Fruit fly (Drosophila melanogaster) whole organism, embryonic: ENCODE measurements around the gene CG8034.
A peak's percentile ranks its signal among the peaks of the same experiment; 100 is the strongest.

Experiments
- Ada2b ChIP-seq: fragments of 200-800 bp; sonication (Bioruptor generic); IDR thresholded peaks from 2 replicates; pipeline ENCODE4 v1.3.6; 2022; ENCODE audit warnings: missing biosample characterization, missing genetic modification characterization
- Bgb ChIP-seq: fragments of 200-800 bp; sonication (Bioruptor generic); IDR thresholded peaks from 2 replicates; pipeline ENCODE4 v1.3.6; 2022; ENCODE audit warnings: missing biosample characterization, missing genetic modification characterization; ENCODE audit not compliant: partially characterized antibody
- CG12155 ChIP-seq: fragments of 200-800 bp; sonication (Bioruptor generic); optimal IDR thresholded peaks from 3 replicates; lab custom pipeline; 2016; ENCODE audit warnings: missing biosample characterization, missing genetic modification characterization
- CG1233 ChIP-seq: fragments of 200-800 bp; sonication (Bioruptor generic); optimal IDR thresholded peaks from 4 replicates; lab custom pipeline; 2018; ENCODE audit warnings: missing biosample characterization, mild to moderate bottlenecking, missing genetic modification characterization
- CG15601 ChIP-seq: fragments of 200-800 bp; sonication (Bioruptor generic); optimal IDR thresholded peaks from 3 replicates; lab custom pipeline; 2019; ENCODE audit warnings: missing biosample characterization, mild to moderate bottlenecking, missing genetic modification characterization, moderate library complexity
- CG1603 ChIP-seq: fragments of 200-800 bp; sonication (Bioruptor generic); optimal IDR thresholded peaks from 2 replicates; lab custom pipeline; 2019; ENCODE audit warnings: missing biosample characterization, mild to moderate bottlenecking, missing genetic modification characterization, moderate library complexity
- CG1647 ChIP-seq: fragments of 200-800 bp; sonication (Bioruptor generic); optimal IDR thresholded peaks from 3 replicates; lab custom pipeline; 2016; ENCODE audit warnings: missing biosample characterization, missing genetic modification characterization
- CG17361 ChIP-seq: fragments of 200-800 bp; sonication (Bioruptor generic); IDR thresholded peaks from 3 replicates; pipeline ENCODE4 v1.3.6; 2022; ENCODE audit warnings: missing biosample characterization, missing genetic modification characterization
- CG17829 ChIP-seq: fragments of 200-800 bp; optimal IDR thresholded peaks from 2 replicates; lab custom pipeline; 2019; ENCODE audit warnings: missing biosample characterization, mild to moderate bottlenecking, missing genetic modification characterization, moderate library complexity
- CG2199 ChIP-seq: fragments of 200-800 bp; sonication (Bioruptor generic); IDR thresholded peaks from 3 replicates; pipeline ENCODE4 v1.3.6; 2022; ENCODE audit warnings: missing biosample characterization, missing genetic modification characterization
- CG2875 ChIP-seq: fragments of 200-800 bp; sonication (Bioruptor generic); optimal IDR thresholded peaks from 2 replicates; lab custom pipeline; 2017; ENCODE audit warnings: missing biosample characterization, mild to moderate bottlenecking, missing genetic modification characterization, missing genetic modification reagents
- CG3281 ChIP-seq: fragments of 200-800 bp; sonication (Bioruptor generic); optimal IDR thresholded peaks from 3 replicates; lab custom pipeline; 2017; ENCODE audit warnings: missing biosample characterization, mild to moderate bottlenecking, missing genetic modification characterization
- CG33557 ChIP-seq: fragments of 200-800 bp; sonication (Bioruptor generic); optimal IDR thresholded peaks from 2 replicates; lab custom pipeline; 2019; ENCODE audit warnings: missing biosample characterization, mild to moderate bottlenecking, missing genetic modification characterization, moderate library complexity
- CG8281 ChIP-seq: fragments of 200-800 bp; sonication (Bioruptor generic); optimal IDR thresholded peaks from 2 replicates; lab custom pipeline; 2018; ENCODE audit warnings: missing biosample characterization, mild to moderate bottlenecking, missing genetic modification characterization, moderate library complexity
- CG8290 ChIP-seq, 3 experiments: fragments of 200-800 bp; sonication (Bioruptor generic); optimal IDR thresholded peaks; 2 replicates each; lab custom pipeline; 2016 to 2019; ENCODE audit warnings: missing biosample characterization in 3 of 3, missing genetic modification characterization in 3 of 3, mild to moderate bottlenecking in 2 of 3, moderate library complexity in 1 of 3
- CG9727 ChIP-seq: fragments of 200-800 bp; sonication (Bioruptor generic); optimal IDR thresholded peaks from 3 replicates; lab custom pipeline; 2017; ENCODE audit warnings: missing biosample characterization, mild to moderate bottlenecking, missing genetic modification characterization
- CG9817 ChIP-seq: fragments of 200-800 bp; sonication (Bioruptor generic); optimal IDR thresholded peaks from 2 replicates; lab custom pipeline; 2018; ENCODE audit warnings: missing biosample characterization, mild to moderate bottlenecking, missing genetic modification characterization, moderate library complexity
- CTCF ChIP-seq: fragments of 200-800 bp; sonication (Bioruptor generic); optimal IDR thresholded peaks from 2 replicates; lab custom pipeline; 2017; ENCODE audit warnings: missing biosample characterization, mild to moderate bottlenecking, missing genetic modification characterization, moderate library complexity
- CrebB ChIP-seq: fragments of 200-800 bp; sonication (Bioruptor generic); optimal IDR thresholded peaks from 3 replicates; lab custom pipeline; 2018; ENCODE audit warnings: missing biosample characterization, mild to moderate bottlenecking, missing genetic modification characterization
- Dek ChIP-seq: fragments of 200-800 bp; sonication (Bioruptor generic); optimal IDR thresholded peaks from 3 replicates; lab custom pipeline; 2019; ENCODE audit warnings: missing biosample characterization, mild to moderate bottlenecking, missing genetic modification characterization, moderate library complexity
- Dref ChIP-seq: fragments of 200-800 bp; sonication (Bioruptor generic); IDR thresholded peaks from 2 replicates; pipeline ENCODE4 v1.3.6; 2022; ENCODE audit warnings: missing biosample characterization, missing genetic modification characterization
- Fer3 ChIP-seq: fragments of 200-800 bp; sonication (Bioruptor generic); optimal IDR thresholded peaks from 2 replicates; lab custom pipeline; 2018; ENCODE audit warnings: missing biosample characterization, mild to moderate bottlenecking, missing genetic modification characterization, moderate library complexity
- HLH4C ChIP-seq: fragments of 200-800 bp; sonication (Bioruptor generic); IDR thresholded peaks from 3 replicates; pipeline ENCODE4 v1.3.6; 2022; ENCODE audit warnings: missing biosample characterization, missing genetic modification characterization; ENCODE audit not compliant: partially characterized antibody
- HmgZ ChIP-seq: fragments of 200-800 bp; sonication (Bioruptor generic); optimal IDR thresholded peaks from 2 replicates; lab custom pipeline; 2018; ENCODE audit warnings: missing biosample characterization, mild to moderate bottlenecking, missing genetic modification characterization
- Hmr ChIP-seq: fragments of 200-800 bp; sonication (Bioruptor generic); optimal IDR thresholded peaks from 3 replicates; lab custom pipeline; 2017; ENCODE audit warnings: mild to moderate bottlenecking, missing biosample characterization, missing genetic modification reagents, missing genetic modification characterization
- Max ChIP-seq: fragments of 200-800 bp; sonication (Bioruptor generic); optimal IDR thresholded peaks from 2 replicates; lab custom pipeline; 2016; ENCODE audit warnings: missing biosample characterization, mild to moderate bottlenecking, missing genetic modification characterization
- Meics ChIP-seq: fragments of 200-800 bp; sonication (Bioruptor generic); optimal IDR thresholded peaks from 2 replicates; lab custom pipeline; 2017; ENCODE audit warnings: missing biosample characterization, mild to moderate bottlenecking, missing genetic modification characterization
- Nf-YA ChIP-seq: fragments of 200-800 bp; sonication (Bioruptor generic); IDR thresholded peaks from 2 replicates; pipeline ENCODE4 v1.3.6; 2022; ENCODE audit warnings: missing biosample characterization, missing genetic modification characterization
- Pdp1 ChIP-seq, 2 experiments: fragments of 200-800 bp; sonication (Bioruptor generic); optimal IDR thresholded peaks; 3 replicates each; lab custom pipeline; 2016; ENCODE audit warnings: missing biosample characterization in 2 of 2, missing genetic modification characterization in 2 of 2, mild to moderate bottlenecking in 1 of 2, moderate library complexity in 1 of 2
- Sox100B ChIP-seq: fragments of 200-800 bp; sonication (Bioruptor generic); optimal IDR thresholded peaks from 3 replicates; lab custom pipeline; 2018; ENCODE audit warnings: missing biosample characterization, mild to moderate bottlenecking, missing genetic modification characterization
- Sox102F ChIP-seq: fragments of 200-800 bp; sonication (Bioruptor generic); optimal IDR thresholded peaks from 2 replicates; lab custom pipeline; 2018; ENCODE audit warnings: missing biosample characterization, mild to moderate bottlenecking, missing genetic modification characterization, moderate library complexity
- Spps ChIP-seq: fragments of 200-800 bp; sonication (Bioruptor generic); optimal IDR thresholded peaks from 2 replicates; lab custom pipeline; 2018; ENCODE audit warnings: missing biosample characterization, mild to moderate bottlenecking, missing genetic modification characterization
- Xbp1 ChIP-seq: fragments of 200-800 bp; sonication (Bioruptor generic); optimal IDR thresholded peaks from 3 replicates; lab custom pipeline; 2016; ENCODE audit warnings: missing biosample characterization, mild to moderate bottlenecking, missing genetic modification characterization
- cad ChIP-seq: fragments of >200 bp; optimal IDR thresholded peaks from 2 replicates; lab custom pipeline; 2017; ENCODE audit warnings: missing biosample characterization, missing genetic modification characterization
- crc ChIP-seq: fragments of 200-800 bp; sonication (Bioruptor generic); optimal IDR thresholded peaks from 2 replicates; lab custom pipeline; 2016; ENCODE audit warnings: missing biosample characterization, missing genetic modification characterization
- emc ChIP-seq: fragments of 200-800 bp; sonication (Bioruptor generic); optimal IDR thresholded peaks from 2 replicates; lab custom pipeline; 2016; ENCODE audit warnings: missing biosample characterization, missing genetic modification characterization
- esg ChIP-seq: fragments of 200-800 bp; sonication (Bioruptor generic); conservative IDR thresholded peaks from 2 replicates; pipeline ENCODE4 v1.3.6; 2022; ENCODE audit warnings: missing biosample characterization, missing genetic modification characterization
- fd64A ChIP-seq: fragments of 200-800 bp; sonication (Bioruptor generic); optimal IDR thresholded peaks from 3 replicates; lab custom pipeline; 2018; ENCODE audit warnings: missing biosample characterization, mild to moderate bottlenecking, missing genetic modification characterization
- gcm ChIP-seq: fragments of 200-800 bp; sonication (Bioruptor generic); optimal IDR thresholded peaks from 2 replicates; lab custom pipeline; 2019; ENCODE audit warnings: missing biosample characterization, mild to moderate bottlenecking, missing genetic modification characterization, moderate library complexity
- hth ChIP-seq: fragments of >200 bp; optimal IDR thresholded peaks from 2 replicates; lab custom pipeline; 2017; ENCODE audit warnings: inconsistent platforms
- jumu ChIP-seq: fragments of 200-800 bp; sonication (Bioruptor generic); optimal IDR thresholded peaks from 3 replicates; lab custom pipeline; 2016; ENCODE audit warnings: missing biosample characterization, missing genetic modification characterization
- klu ChIP-seq: fragments of 200-800 bp; sonication (Bioruptor generic); IDR thresholded peaks from 2 replicates; pipeline ENCODE4 v1.3.6; 2022; ENCODE audit warnings: missing biosample characterization, missing genetic modification characterization
- nau ChIP-seq: fragments of 200-800 bp; sonication (Bioruptor generic); optimal IDR thresholded peaks from 3 replicates; lab custom pipeline; 2017; ENCODE audit warnings: missing biosample characterization, mild to moderate bottlenecking, missing genetic modification characterization, missing genetic modification reagents
- pita ChIP-seq: fragments of 200-800 bp; sonication (Bioruptor generic); optimal IDR thresholded peaks from 2 replicates; lab custom pipeline; 2017; ENCODE audit warnings: missing biosample characterization, mild to moderate bottlenecking, missing genetic modification characterization
- pzg ChIP-seq: fragments of 200-800 bp; sonication (Bioruptor generic); optimal IDR thresholded peaks from 3 replicates; lab custom pipeline; 2018; ENCODE audit warnings: missing biosample characterization, mild to moderate bottlenecking, missing genetic modification characterization, moderate library complexity
- scrt ChIP-seq: fragments of 200-800 bp; sonication (Bioruptor generic); optimal IDR thresholded peaks from 2 replicates; lab custom pipeline; 2018; ENCODE audit warnings: missing biosample characterization, mild to moderate bottlenecking, missing genetic modification characterization, moderate library complexity
- sqz ChIP-seq: fragments of 200-800 bp; sonication (Bioruptor generic); optimal IDR thresholded peaks from 3 replicates; lab custom pipeline; 2018; ENCODE audit warnings: missing biosample characterization, mild to moderate bottlenecking, missing genetic modification characterization
- zf30C ChIP-seq: fragments of 200-800 bp; sonication (Bioruptor generic); optimal IDR thresholded peaks from 3 replicates; lab custom pipeline; 2018; ENCODE audit warnings: missing biosample characterization, mild to moderate bottlenecking, missing genetic modification characterization

CG8034 gene

DNA sequence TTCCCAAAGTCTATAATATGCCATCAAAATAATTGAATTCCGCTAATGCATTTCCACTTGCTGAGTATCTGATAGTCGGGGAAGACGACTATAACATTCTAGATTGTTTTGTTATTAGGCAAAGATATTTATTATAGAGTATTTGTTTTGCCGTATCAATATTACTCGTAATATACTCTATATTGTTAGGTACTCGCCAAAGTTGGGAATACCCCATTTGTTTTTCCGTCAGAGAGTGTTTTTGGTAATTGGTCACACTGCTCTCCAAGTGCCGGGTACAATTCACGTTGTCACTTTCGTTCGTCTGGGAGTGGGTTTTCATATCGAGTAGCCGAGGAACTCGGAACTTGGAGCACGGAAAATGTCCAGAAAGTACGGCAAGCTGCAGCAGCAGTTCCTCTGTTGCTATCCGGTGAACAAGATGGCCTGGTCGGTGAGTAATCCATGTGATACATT is 54.6 kb downstream of the CG8034 start, which contains the start of gene CG7889 (continued):
- TF ChIP-seq CG1233 (GFP tag; lab: Kevin White, UChicago) (peak; percentile 22), CG17829 (tag; lab: Kevin White, UChicago) (peak; percentile 37), pzg (GFP tag; lab: Kevin White, UChicago) (peak; percentile 45), scrt (GFP tag; lab: Kevin White, UChicago) (peak; percentile 43), CG1647 (GFP tag; lab: Kevin White, UChicago) (peak; percentile 6), nau (GFP tag; lab: Kevin White, UChicago) (no peak), Spps (tag; lab: Kevin White, UChicago) (no peak), cad (GFP tag; lab: Kevin White, UChicago) (no peak), Ada2b (GFP tag; lab: Robert Waterston, UW) (no peak), crc (GFP tag; lab: Kevin White, UChicago) (no peak), Max (GFP tag; lab: Kevin White, UChicago) (peak; percentile 39), Dek (no peak), Sox100B (GFP tag; lab: Kevin White, UChicago) (peak; percentile 34), CG9727 (GFP tag; lab: Kevin White, UChicago) (peak; percentile 22), HmgZ (tag; lab: Kevin White, UChicago) (peak; percentile 12), Xbp1 (GFP tag; lab: Kevin White, UChicago) (no peak), CG12155 (GFP tag; lab: Kevin White, UChicago) (peak; percentile 47), Nf-YA (GFP tag; lab: Robert Waterston, UW) (no peak), Dref (no peak), CG8290 (GFP tag; optimal IDR thresholded peaks at IDR 0.05; lab: Kevin White, UChicago) (peak; percentile 36), CG8290 (tag; optimal IDR thresholded peaks at IDR 0.05; lab: Kevin White, UChicago) (peak in 1 of 2 experiments; percentile 76), Meics (GFP tag; lab: Kevin White, UChicago) (peak; percentile 84), emc (no peak), Sox102F (GFP tag; lab: Kevin White, UChicago) (no peak), CG1603 (tag; lab: Kevin White, UChicago) (peak; percentile 64), CrebB (no peak)

DNA sequence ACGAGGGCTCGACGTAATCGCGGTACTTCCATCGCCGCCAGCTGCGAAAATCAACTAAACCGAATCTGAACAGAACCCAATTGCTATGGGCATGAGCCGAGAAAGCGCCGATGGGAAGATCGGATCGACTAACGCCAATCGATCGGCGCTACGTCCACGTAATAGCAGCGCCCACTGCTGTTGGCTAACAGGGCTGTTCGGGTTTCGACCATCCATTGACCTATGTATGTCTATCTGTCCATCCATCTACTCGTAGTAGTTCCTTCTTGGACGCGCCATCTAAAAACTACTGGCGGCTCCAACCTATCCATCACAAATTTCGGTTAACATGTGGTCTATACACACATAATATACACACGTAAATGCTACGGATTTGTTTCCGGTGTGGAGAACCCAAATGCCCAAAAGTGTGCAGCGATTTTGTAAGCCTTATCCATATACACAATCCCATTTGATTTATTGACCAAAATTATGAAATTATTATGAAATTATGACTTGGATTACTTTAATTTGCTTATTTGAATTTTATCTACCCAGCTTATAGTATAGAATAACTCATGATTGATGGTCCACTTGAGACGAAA is 56.1 kb downstream of the CG8034 start, which contains the start of gene CG14196:
TSS of gene CG14196 (minus strand) at position 51 of the 584 bp plus-strand sequence.
- no peak for TF ChIP-seq fd64A (GFP tag; lab: Kevin White, UChicago)
- peak; percentile 33 for TF ChIP-seq zf30C (GFP tag; lab: Kevin White, UChicago)
- no peak for TF ChIP-seq CG33557
- no peak for TF ChIP-seq sqz (GFP tag; lab: Kevin White, UChicago)
- TF ChIP-seq Bgb, result peak; percentile 25; the same call in 1 of the 2 replicates
- TF ChIP-seq CG3281 (GFP tag; lab: Kevin White, UChicago), result peak; percentile 6
- TF ChIP-seq CG9817, result no peak
- no peak for TF ChIP-seq jumu (GFP tag; lab: Kevin White, UChicago)
- TF ChIP-seq CG17361 (GFP tag; lab: Robert Waterston, UW), result no peak
- peak; percentile 69 for TF ChIP-seq CG8281 (tag; lab: Kevin White, UChicago)
- no peak for TF ChIP-seq Hmr (GFP tag; lab: Kevin White, UChicago)
- TF ChIP-seq CG8290 (GFP tag; optimal IDR thresholded peaks at IDR 0.05; lab: Kevin White, UChicago), result peak; percentile 52
- peak in 1 of 2 experiments; percentile 24 for TF ChIP-seq CG8290 (tag; optimal IDR thresholded peaks at IDR 0.05; lab: Kevin White, UChicago)
- TF ChIP-seq esg (GFP tag; lab: Robert Waterston, UW), result no peak
- TF ChIP-seq CG15601, result no peak
- TF ChIP-seq CG2199, result 0 out of 3 replicates have a peak, but pooled peaks have one; percentile 70
- TF ChIP-seq klu (GFP tag; lab: Robert Waterston, UW), result no peak
- no peak for TF ChIP-seq hth (lab: Kevin White, UChicago)
- no peak for TF ChIP-seq Ada2b (GFP tag; lab: Robert Waterston, UW)
- TF ChIP-seq Pdp1 (GFP tag; optimal IDR thresholded peaks at IDR 0.05; lab: Kevin White, UChicago), result peak in 1 of 2 experiments; percentile 56
- peak; percentile 58 for TF ChIP-seq CTCF (GFP tag; lab: Kevin White, UChicago)
- TF ChIP-seq gcm, result no peak
- no peak for TF ChIP-seq Fer3 (tag; lab: Kevin White, UChicago)
- TF ChIP-seq CG2875, result no peak
- TF ChIP-seq pita, result peak; percentile 10
- TF ChIP-seq HLH4C (GFP tag; lab: Robert Waterston, UW), result no peak
- TF ChIP-seq CG1603 (tag; lab: Kevin White, UChicago), result peak; percentile 2
- no peak for TF ChIP-seq Sox100B (GFP tag; lab: Kevin White, UChicago)
